Fruit fly (Drosophila melanogaster): ENCODE data around the gene CG13318.

The CG13318 gene

DNA sequence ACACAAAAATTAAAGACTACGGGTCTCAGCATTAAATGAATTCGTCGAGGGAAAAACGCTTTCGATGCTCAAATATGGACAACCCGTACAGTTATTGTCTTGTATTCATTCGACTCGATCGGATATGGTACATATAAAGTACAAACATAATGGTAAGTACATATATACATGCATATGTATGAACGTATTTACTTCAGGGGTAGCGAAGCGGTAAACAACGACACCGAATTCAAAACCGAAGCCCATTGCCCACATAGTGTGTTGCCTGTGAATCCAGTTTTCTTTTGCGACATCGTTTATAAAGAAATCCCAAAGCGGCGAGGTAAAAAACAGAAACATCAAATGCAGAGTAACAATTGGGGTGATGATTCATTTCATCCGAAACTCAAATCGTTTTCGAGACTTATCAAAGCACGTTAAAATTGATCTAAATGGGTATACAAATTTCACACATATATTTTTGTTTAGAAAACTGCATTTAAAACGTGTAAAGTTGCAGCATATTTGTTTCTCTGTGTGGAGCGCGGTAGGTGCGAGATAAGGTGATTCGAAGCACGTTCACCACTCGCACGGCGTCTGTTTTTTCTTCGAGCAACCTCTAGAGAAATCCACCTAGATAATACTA, 40.0 kb upstream of the CG13318 start (continued):
- peak; percentile 31 for TF ChIP-seq CG8944 (GFP tag; optimal IDR thresholded peaks at IDR 0.05)
- TF ChIP-seq Med (GFP tag), result peak; percentile 87
- TF ChIP-seq onecut (GFP tag; IDR thresholded peaks at IDR 0.05), result 0 out of 2 replicates have a peak, but pooled peaks have one; percentile 8
- TF ChIP-seq tio (GFP tag; optimal IDR thresholded peaks at IDR 0.05), result peak; percentile 46
- no peak for TF ChIP-seq CG10274 (GFP tag; optimal IDR thresholded peaks at IDR 0.05)
- peak; percentile 53; the same call in 1 of the 2 replicates for TF ChIP-seq CG11247 (GFP tag; IDR thresholded peaks at IDR 0.05)
- 0 out of 2 replicates have a peak, but pooled peaks have one; percentile 12 for TF ChIP-seq CG11696 (GFP tag; IDR thresholded peaks at IDR 0.05)
- no peak for TF ChIP-seq D (optimal IDR thresholded peaks at IDR 0.05)
- peak; percentile 7 for TF ChIP-seq D (GFP tag; optimal IDR thresholded peaks at IDR 0.05)
- no peak for TF ChIP-seq sna (GFP tag; IDR thresholded peaks at IDR 0.05; ENCODE audit: partially characterized antibody)
- no peak for TF ChIP-seq pb (GFP tag; optimal IDR thresholded peaks at IDR 0.05)
- TF ChIP-seq D19A (tag; optimal IDR thresholded peaks at IDR 0.05), result peak; percentile 31
- TF ChIP-seq lab (GFP tag; optimal IDR thresholded peaks at IDR 0.05), result no peak
- peak; percentile 42 for TF ChIP-seq Atf-2 (GFP tag; optimal IDR thresholded peaks at IDR 0.05)
- TF ChIP-seq CG11695 (GFP tag; IDR thresholded peaks at IDR 0.05), result no peak; the same call in 2 of the 3 replicates
- peak; percentile 18 for TF ChIP-seq Myb (GFP tag; optimal IDR thresholded peaks at IDR 0.05)
- TF ChIP-seq CG11456 (GFP tag; IDR thresholded peaks at IDR 0.05), result no peak
- TF ChIP-seq jing (GFP tag; optimal IDR thresholded peaks at IDR 0.05), result peak; percentile 27
- peak; percentile 55; the same call in 1 of the 2 replicates for TF ChIP-seq CG14014 (GFP tag; IDR thresholded peaks at IDR 0.05)
- peak; percentile 26 for TF ChIP-seq CG18262 (tag; optimal IDR thresholded peaks at IDR 0.05)
- no peak for TF ChIP-seq Elba2 (GFP tag; optimal IDR thresholded peaks at IDR 0.05)
- TF ChIP-seq Sry-β (GFP tag; optimal IDR thresholded peaks at IDR 0.05), result no peak
- peak; percentile 63 for TF ChIP-seq CG17359 (tag; optimal IDR thresholded peaks at IDR 0.05)
- no peak for TF ChIP-seq Nf-YB (GFP tag; optimal IDR thresholded peaks at IDR 0.05)
- no peak for TF ChIP-seq hb (GFP tag; IDR thresholded peaks at IDR 0.05; ENCODE audit: partially characterized antibody)
- TF ChIP-seq ewg (GFP tag; optimal IDR thresholded peaks at IDR 0.05), result peak; percentile 9
- no peak for TF ChIP-seq Kr (GFP tag; optimal IDR thresholded peaks at IDR 0.05)
- TF ChIP-seq odd (GFP tag; optimal IDR thresholded peaks at IDR 0.05), result no peak
- no peak for TF ChIP-seq CG10565 (GFP tag; optimal IDR thresholded peaks at IDR 0.05)
- TF ChIP-seq knrl (GFP tag; IDR thresholded peaks at IDR 0.05; ENCODE audit: partially characterized antibody), result no peak
- TF ChIP-seq Spps (tag; optimal IDR thresholded peaks at IDR 0.05), result peak; percentile 42
- TF ChIP-seq CG12219 (GFP tag; optimal IDR thresholded peaks at IDR 0.05), result peak; percentile 36
- peak; percentile 16 for TF ChIP-seq CG8388 (GFP tag; optimal IDR thresholded peaks at IDR 0.05)
- TF ChIP-seq CG4820 (GFP tag; optimal IDR thresholded peaks at IDR 0.05), result peak; percentile 10
- peak; percentile 22 for TF ChIP-seq CG1529 (GFP tag; optimal IDR thresholded peaks at IDR 0.05)
- TF ChIP-seq CG15601 (tag; optimal IDR thresholded peaks at IDR 0.05), result peak; percentile 12
- TF ChIP-seq CG10654 (GFP tag; optimal IDR thresholded peaks at IDR 0.05), result no peak
- TF ChIP-seq mld (GFP tag; IDR thresholded peaks at IDR 0.05; ENCODE audit: partially characterized antibody), result no peak
- no peak for TF ChIP-seq CG3281 (GFP tag; optimal IDR thresholded peaks at IDR 0.05)
- peak; percentile 34 for TF ChIP-seq pfk (GFP tag; optimal IDR thresholded peaks at IDR 0.05)
- TF ChIP-seq Dip3 (GFP tag; optimal IDR thresholded peaks at IDR 0.05), result peak; percentile 13
- TF ChIP-seq cad (GFP tag; optimal IDR thresholded peaks at IDR 0.05), result no peak
- TF ChIP-seq bsh (GFP tag; optimal IDR thresholded peaks at IDR 0.05), result peak; percentile 40 to 64
- TF ChIP-seq Oli (tag; optimal IDR thresholded peaks at IDR 0.05), result peak; percentile 16
- no peak for TF ChIP-seq Dp (GFP tag; optimal IDR thresholded peaks at IDR 0.05)
- TF ChIP-seq Dad (GFP tag; optimal IDR thresholded peaks at IDR 0.05), result no peak
- TF ChIP-seq repo (GFP tag; optimal IDR thresholded peaks at IDR 0.05), result no peak
- peak; percentile 58 for TF ChIP-seq Xbp1 (GFP tag; optimal IDR thresholded peaks at IDR 0.05)
- TF ChIP-seq CG10366 (GFP tag; IDR thresholded peaks at IDR 0.05), result peak; percentile 63

All from whole organism, embryonic.